Worm (Caenorhabditis elegans) whole organism, young adult: Measurements from ENCODE around the gene gst-7.

ENCODE experiments used
- F22D6.2 ChIP-seq: sonication (generic microtip); optimal IDR thresholded peaks from 2 replicates; lab custom pipeline; 2016; ENCODE audit warnings: mild to moderate bottlenecking, missing genetic modification characterization, missing compliant biosample characterization
- F23B12.7 ChIP-seq: sonication (generic microtip); optimal IDR thresholded peaks from 2 replicates; lab custom pipeline; 2017; ENCODE audit warnings: missing genetic modification characterization, mild to moderate bottlenecking, missing compliant biosample characterization, antibody characterized with exemption, moderate library complexity; ENCODE audit not compliant: insufficient read depth
- F37B4.10 ChIP-seq: fragments of 200-800 bp; sonication (Bioruptor generic); IDR thresholded peaks from 2 replicates; pipeline ENCODE4 v1.3.6; 2022; ENCODE audit warnings: missing genetic modification characterization, missing compliant biosample characterization
- F39B2.1 ChIP-seq: fragments of 200-800 bp; sonication (Bioruptor generic); IDR thresholded peaks from 2 replicates; pipeline ENCODE4 v1.3.6; 2022; ENCODE audit warnings: missing genetic modification reagents, missing genetic modification characterization, missing compliant biosample characterization
- F52B5.7 ChIP-seq: sonication (generic microtip); optimal IDR thresholded peaks from 2 replicates; lab custom pipeline; 2016; ENCODE audit warnings: mild to moderate bottlenecking, missing genetic modification characterization, missing compliant biosample characterization
- F55B11.4 ChIP-seq: sonication (generic microtip); optimal IDR thresholded peaks from 2 replicates; lab custom pipeline; 2016; ENCODE audit warnings: missing compliant biosample characterization, missing genetic modification characterization, borderline replicate concordance; ENCODE audit not compliant: insufficient read depth
- F57C9.4 ChIP-seq: sonication (generic microtip); optimal IDR thresholded peaks from 2 replicates; lab custom pipeline; 2017; ENCODE audit warnings: mild to moderate bottlenecking, missing genetic modification characterization, missing compliant biosample characterization
- Y53G8AR.9 ChIP-seq: fragments of 200-800 bp; sonication (Bioruptor generic); conservative IDR thresholded peaks from 2 replicates; pipeline ENCODE4 v1.3.6; 2022; ENCODE audit warnings: missing genetic modification reagents, missing genetic modification characterization, missing compliant biosample characterization
- Y79H2A.3 ChIP-seq: fragments of 200-800 bp; sonication (Bioruptor generic); conservative IDR thresholded peaks from 2 replicates; pipeline ENCODE4 v1.3.6; 2022; ENCODE audit warnings: missing genetic modification reagents, missing genetic modification characterization, missing compliant biosample characterization
- Y95B8A.8 ChIP-seq: fragments of 200-800 bp; sonication (Bioruptor generic); IDR thresholded peaks from 2 replicates; pipeline ENCODE4 v1.3.6; 2022; ENCODE audit warnings: missing genetic modification reagents, missing genetic modification characterization, missing compliant biosample characterization
- ZK185.1 ChIP-seq: sonication (generic microtip); optimal IDR thresholded peaks from 2 replicates; lab custom pipeline; 2016; ENCODE audit warnings: mild to moderate bottlenecking, missing genetic modification characterization, missing compliant biosample characterization; ENCODE audit not compliant: poor library complexity, severe bottlenecking
- atf-7 ChIP-seq: sonication (generic microtip); optimal IDR thresholded peaks from 2 replicates; lab custom pipeline; 2017; ENCODE audit warnings: mild to moderate bottlenecking, missing genetic modification characterization, missing compliant biosample characterization
- cebp-2 ChIP-seq: fragments of 200-800 bp; sonication (Bioruptor generic); IDR thresholded peaks from 2 replicates; pipeline ENCODE4 v1.3.6; 2022; ENCODE audit warnings: missing genetic modification characterization, missing compliant biosample characterization
- ceh-79 ChIP-seq: sonication (generic microtip); optimal IDR thresholded peaks from 2 replicates; lab custom pipeline; 2017; ENCODE audit warnings: mild to moderate bottlenecking, missing genetic modification characterization, missing compliant biosample characterization
- chd-7 ChIP-seq: sonication (generic microtip); optimal IDR thresholded peaks from 2 replicates; lab custom pipeline; 2016; ENCODE audit warnings: mild to moderate bottlenecking, missing genetic modification characterization, moderate library complexity, missing compliant biosample characterization
- dox-1 ChIP-seq: fragments of 200-800 bp; sonication (Bioruptor generic); IDR thresholded peaks from 2 replicates; pipeline ENCODE4 v1.3.6; 2022; ENCODE audit warnings: missing genetic modification reagents, missing genetic modification characterization, missing compliant biosample characterization
- dpff-1 ChIP-seq: sonication (generic microtip); optimal IDR thresholded peaks from 2 replicates; lab custom pipeline; 2017; ENCODE audit warnings: mild to moderate bottlenecking, missing genetic modification characterization, missing compliant biosample characterization
- dpl-1 ChIP-seq: fragments of 150-350 bp; optimal IDR thresholded peaks from 2 replicates; lab custom pipeline; 2014; ENCODE audit warnings: missing biosample characterization, missing genetic modification reagents, missing genetic modification characterization
- egl-18 ChIP-seq: fragments of 200-800 bp; sonication (Bioruptor generic); IDR thresholded peaks from 2 replicates; pipeline ENCODE4 v1.3.6; 2022; ENCODE audit warnings: missing genetic modification reagents, missing genetic modification characterization, missing compliant biosample characterization
- ets-4 ChIP-seq: fragments of 200-800 bp; sonication (Bioruptor generic); optimal IDR thresholded peaks from 2 replicates; lab custom pipeline; 2018; ENCODE audit warnings: mild to moderate bottlenecking, missing genetic modification characterization, missing compliant biosample characterization
- gei-17 ChIP-seq: fragments of 200-800 bp; sonication (Bioruptor generic); optimal IDR thresholded peaks from 2 replicates; lab custom pipeline; 2018; ENCODE audit warnings: mild to moderate bottlenecking, missing genetic modification characterization, missing compliant biosample characterization
- lin-35 ChIP-seq, 3 experiments: fragments of 150-350 bp in 2 of 3; sonication (generic microtip) in 1 of 3; optimal IDR thresholded peaks; 2 replicates each; lab custom pipeline; 2014 to 2018; ENCODE audit warnings: missing biosample characterization in 3 of 3, missing genetic modification characterization in 3 of 3, missing genetic modification reagents in 3 of 3
- lin-40 ChIP-seq: sonication (generic microtip); optimal IDR thresholded peaks from 2 replicates; lab custom pipeline; 2016; ENCODE audit warnings: missing genetic modification characterization, mild to moderate bottlenecking, missing compliant biosample characterization, missing genotype, missing genetic modification reagents
- lsl-1 ChIP-seq: fragments of 200-800 bp; sonication (Bioruptor generic); optimal IDR thresholded peaks from 2 replicates; lab custom pipeline; 2018; ENCODE audit warnings: mild to moderate bottlenecking, missing genetic modification characterization, moderate library complexity, missing compliant biosample characterization
- lsy-27 ChIP-seq: sonication (generic microtip); optimal IDR thresholded peaks from 2 replicates; lab custom pipeline; 2017; ENCODE audit warnings: missing genetic modification characterization, mild to moderate bottlenecking, missing compliant biosample characterization, antibody characterized with exemption, missing genotype, borderline replicate concordance; ENCODE audit not compliant: insufficient read depth
- madf-10 ChIP-seq: sonication (generic microtip); optimal IDR thresholded peaks from 2 replicates; lab custom pipeline; 2016; ENCODE audit warnings: mild to moderate bottlenecking, missing genetic modification characterization, missing compliant biosample characterization
- madf-3 ChIP-seq: fragments of 200-800 bp; sonication (Bioruptor generic); IDR thresholded peaks from 2 replicates; pipeline ENCODE4 v1.3.6; 2022; ENCODE audit warnings: missing genetic modification reagents, missing genetic modification characterization, missing compliant biosample characterization
- mel-28 ChIP-seq: sonication (generic microtip); optimal IDR thresholded peaks from 2 replicates; lab custom pipeline; 2016; ENCODE audit warnings: borderline replicate concordance, mild to moderate bottlenecking, missing genetic modification characterization, missing compliant biosample characterization
- nfya-2 ChIP-seq: fragments of 200-800 bp; sonication (Bioruptor generic); IDR thresholded peaks from 2 replicates; pipeline ENCODE4 v1.3.6; 2022; ENCODE audit warnings: missing genetic modification reagents, missing genetic modification characterization, missing compliant biosample characterization
- nhr-80 ChIP-seq: sonication (generic microtip); optimal IDR thresholded peaks from 2 replicates; lab custom pipeline; 2016; ENCODE audit warnings: missing genetic modification characterization, missing compliant biosample characterization
- nhr-90 ChIP-seq: sonication (generic microtip); optimal IDR thresholded peaks from 2 replicates; lab custom pipeline; 2016; ENCODE audit warnings: missing genotype, mild to moderate bottlenecking, missing genetic modification characterization, missing compliant biosample characterization
- rec-8 ChIP-seq, 2 experiments: sonication (generic microtip); optimal IDR thresholded peaks; 2 replicates each; lab custom pipeline; 2016; ENCODE audit warnings: mild to moderate bottlenecking in 2 of 2, missing genetic modification characterization in 2 of 2, missing genetic modification reagents in 2 of 2, missing genotype in 2 of 2, missing biosample characterization in 1 of 2, missing compliant biosample characterization in 1 of 2, moderate library complexity in 1 of 2
- repo-1 ChIP-seq: sonication (generic microtip); optimal IDR thresholded peaks from 2 replicates; lab custom pipeline; 2017; ENCODE audit warnings: mild to moderate bottlenecking, missing genetic modification characterization, missing compliant biosample characterization
- rpc-1 ChIP-seq, 2 experiments: fragments of 150-350 bp in 1 of 2; sonication (generic microtip) in 1 of 2; optimal IDR thresholded peaks; 2 replicates each; lab custom pipeline; 2014 to 2018; ENCODE audit warnings: missing biosample characterization in 1 of 2, missing genetic modification characterization in 1 of 2, missing genetic modification reagents in 1 of 2, missing genotype in 1 of 2
- snpc-1.1 ChIP-seq: sonication (generic microtip); optimal IDR thresholded peaks from 2 replicates; lab custom pipeline; 2017; ENCODE audit warnings: missing genetic modification characterization, mild to moderate bottlenecking, missing compliant biosample characterization, antibody characterized with exemption, moderate library complexity, missing genotype, missing genetic modification reagents; ENCODE audit not compliant: insufficient read depth
- xnd-1 ChIP-seq: sonication (generic microtip); optimal IDR thresholded peaks from 2 replicates; lab custom pipeline; 2016; ENCODE audit warnings: missing genotype, missing genetic modification reagents, missing genetic modification characterization, missing compliant biosample characterization
- ztf-18 ChIP-seq: sonication (generic microtip); optimal IDR thresholded peaks from 2 replicates; lab custom pipeline; 2016; ENCODE audit warnings: missing genotype, mild to moderate bottlenecking, missing genetic modification characterization, missing compliant biosample characterization
- ztf-25 ChIP-seq: fragments of 200-800 bp; sonication (Bioruptor generic); IDR thresholded peaks from 2 replicates; pipeline ENCODE4 v1.3.6; 2022; ENCODE audit warnings: missing genetic modification reagents, missing genetic modification characterization, missing compliant biosample characterization

The gst-7 gene

ce11 chrII:4891012-4891775, 9.3 kb downstream of the gst-7 start, which contains the start of gene gst-9 (continued):
- TF ChIP-seq F37B4.10 (GFP tag; lab: Robert Waterston, UW), result no peak
- TF ChIP-seq ets-4 (GFP tag; lab: Kevin White, UChicago), result no peak
- TF ChIP-seq gei-17 (GFP tag; lab: Kevin White, UChicago), result peak; percentile 14
- TF ChIP-seq F23B12.7 (tag; lab: Kevin White, UChicago), result no peak
- TF ChIP-seq nhr-90, result peak; percentile 36
- TF ChIP-seq F55B11.4, result no peak
- peak; percentile 6 for TF ChIP-seq madf-10 (tag; lab: Kevin White, UChicago)
- TF ChIP-seq lsl-1 (GFP tag; lab: Kevin White, UChicago), result peak; percentile 5
- peak; percentile 64 for TF ChIP-seq atf-7 (tag; lab: Kevin White, UChicago)
- peak; percentile 40 for TF ChIP-seq nhr-80
- TF ChIP-seq Y53G8AR.9 (GFP tag; lab: Robert Waterston, UW), result peak; percentile 83
- TF ChIP-seq F22D6.2 (tag; lab: Kevin White, UChicago), result no peak
- TF ChIP-seq F52B5.7 (tag; lab: Kevin White, UChicago), result peak; percentile 51
- peak; percentile 28 for TF ChIP-seq chd-7 (tag; lab: Kevin White, UChicago)
- TF ChIP-seq lin-40, result peak; percentile 44
- no peak for TF ChIP-seq dpl-1
- peak in 1 of 3 experiments; percentile 49 for TF ChIP-seq lin-35 (GFP tag; optimal IDR thresholded peaks at IDR 0.05; lab: Kevin White, UChicago)
- no peak for TF ChIP-seq ztf-25 (GFP tag; lab: Robert Waterston, UW)
- TF ChIP-seq madf-3 (GFP tag; lab: Robert Waterston, UW), result peak; percentile 44; the same call in 1 of the 2 replicates
- no peak for TF ChIP-seq lsy-27 (tag; lab: Kevin White, UChicago)
- peak; percentile 83 for TF ChIP-seq repo-1 (tag; lab: Kevin White, UChicago)
- TF ChIP-seq ZK185.1 (tag; lab: Kevin White, UChicago), result peak; percentile 0
- no peak for TF ChIP-seq ztf-18
- TF ChIP-seq mel-28 (tag; lab: Kevin White, UChicago), result no peak
- 0 out of 2 replicates have a peak, but pooled peaks have one; percentile 5 for TF ChIP-seq cebp-2 (GFP tag; lab: Robert Waterston, UW)
- TF ChIP-seq ceh-79 (tag; lab: Kevin White, UChicago), result peak; percentile 55
- TF ChIP-seq rpc-1 (optimal IDR thresholded peaks at IDR 0.05; lab: Kevin White, UChicago), result no peak
- TF ChIP-seq rpc-1 (tag; optimal IDR thresholded peaks at IDR 0.05; lab: Kevin White, UChicago), result no peak
- TF ChIP-seq egl-18, result no peak
- TF ChIP-seq dpff-1 (tag; lab: Kevin White, UChicago), result no peak
- no peak for TF ChIP-seq xnd-1 (tag; lab: Kevin White, UChicago)
- no peak for TF ChIP-seq F39B2.1 (GFP tag; lab: Robert Waterston, UW)
- TF ChIP-seq dox-1 (GFP tag; lab: Robert Waterston, UW), result peak; percentile 55
- no peak for TF ChIP-seq rec-8 (tag; optimal IDR thresholded peaks at IDR 0.05; lab: Kevin White, UChicago)
- TF ChIP-seq Y95B8A.8 (GFP tag; lab: Robert Waterston, UW), result no peak
- TF ChIP-seq F57C9.4 (tag; lab: Kevin White, UChicago), result peak; percentile 44
- TF ChIP-seq snpc-1.1 (tag; lab: Kevin White, UChicago), result no peak
- TF ChIP-seq nfya-2 (GFP tag; lab: Robert Waterston, UW), result no peak
- TF ChIP-seq Y79H2A.3 (GFP tag; lab: Robert Waterston, UW), result no peak
